Fruit fly (Drosophila melanogaster): ENCODE data around the gene CG4455.

dm6 chr2L:16329102-16329520 lies 23.6 kb upstream of the CG4455 start, which contains the start of gene mRpL4:
- TF ChIP-seq rn (GFP tag; IDR thresholded peaks at IDR 0.05) = no peak
- TF ChIP-seq EcR (GFP tag; optimal IDR thresholded peaks at IDR 0.05) = no peak
- no peak for TF ChIP-seq CG34367 (tag; optimal IDR thresholded peaks at IDR 0.05)
- TF ChIP-seq gl (tag; optimal IDR thresholded peaks at IDR 0.05) = no peak
- no peak for TF ChIP-seq CG9948 (tag; optimal IDR thresholded peaks at IDR 0.05)
- TF ChIP-seq CG15710 (tag; optimal IDR thresholded peaks at IDR 0.05) = no peak
- no peak for TF ChIP-seq CG14655 (GFP tag; optimal IDR thresholded peaks at IDR 0.05)
- TF ChIP-seq Ets98B (GFP tag; IDR thresholded peaks at IDR 0.05) = no peak; the same call in 1 of the 2 replicates
